Fruit fly (Drosophila melanogaster): ENCODE results near the gene CG7271.

CG7271 gene

dm6 chr3L:18626451-18627079, 38.0 kb downstream of the CG7271 start (continued):
- TF ChIP-seq CG3919 (GFP tag; optimal IDR thresholded peaks at IDR 0.05): peak; percentile 23
- TF ChIP-seq CG1621 (tag; optimal IDR thresholded peaks at IDR 0.05): no peak
- no peak for TF ChIP-seq CG6854 (GFP tag; optimal IDR thresholded peaks at IDR 0.05)
- no peak for TF ChIP-seq vri (GFP tag; optimal IDR thresholded peaks at IDR 0.05)
- TF ChIP-seq CG10669 (GFP tag; optimal IDR thresholded peaks at IDR 0.05): no peak
- no peak for TF ChIP-seq CG31627 (GFP tag; optimal IDR thresholded peaks at IDR 0.05)
- TF ChIP-seq Sox14 (GFP tag; optimal IDR thresholded peaks at IDR 0.05): no peak
- TF ChIP-seq CG9139 (GFP tag; optimal IDR thresholded peaks at IDR 0.05): no peak
- TF ChIP-seq net (GFP tag; optimal IDR thresholded peaks at IDR 0.05): peak; percentile 22
- TF ChIP-seq CG11902 (GFP tag; optimal IDR thresholded peaks at IDR 0.05): no peak
- peak; percentile 71 for TF ChIP-seq eg (GFP tag; IDR thresholded peaks at IDR 0.05)
- 0 out of 2 replicates have a peak, but pooled peaks have one; percentile 19 for TF ChIP-seq CG11294 (GFP tag; IDR thresholded peaks at IDR 0.05)
- peak; percentile 14 for TF ChIP-seq pdm3 (GFP tag; optimal IDR thresholded peaks at IDR 0.05)
- TF ChIP-seq CG6276 (GFP tag; optimal IDR thresholded peaks at IDR 0.05): peak; percentile 60
- TF ChIP-seq fkh (GFP tag; optimal IDR thresholded peaks at IDR 0.05): no peak
- peak; percentile 59 for TF ChIP-seq svp (GFP tag)
- no peak for TF ChIP-seq CG8319 (GFP tag; optimal IDR thresholded peaks at IDR 0.05)
- no peak for TF ChIP-seq esn (GFP tag; optimal IDR thresholded peaks at IDR 0.05)
- TF ChIP-seq fd59A (GFP tag; optimal IDR thresholded peaks at IDR 0.05): no peak
- TF ChIP-seq CG3032 (tag; optimal IDR thresholded peaks at IDR 0.05): no peak
- peak; percentile 27 for TF ChIP-seq Smox (GFP tag; optimal IDR thresholded peaks at IDR 0.05)
- peak; percentile 20 for TF ChIP-seq CG10631 (GFP tag; optimal IDR thresholded peaks at IDR 0.05)
- no peak for TF ChIP-seq CG8632 (GFP tag; optimal IDR thresholded peaks at IDR 0.05)

- TF ChIP-seq CG3032 (tag; optimal IDR thresholded peaks at IDR 0.05) (no peak), net (GFP tag; optimal IDR thresholded peaks at IDR 0.05) (no peak), Ets96B (tag; optimal IDR thresholded peaks at IDR 0.05) (no peak), OdsH (GFP tag; optimal IDR thresholded peaks at IDR 0.05) (no peak), svp (GFP tag) (peak; percentile 30), dac (GFP tag; optimal IDR thresholded peaks at IDR 0.05) (peak; percentile 26), fd59A (GFP tag; optimal IDR thresholded peaks at IDR 0.05) (no peak), Hr4 (GFP tag; optimal IDR thresholded peaks at IDR 0.05) (peak; percentile 51), Lpt (GFP tag; optimal IDR thresholded peaks at IDR 0.05) (no peak), Ets21C (GFP tag; optimal IDR thresholded peaks at IDR 0.05) (no peak), dsx (GFP tag; optimal IDR thresholded peaks at IDR 0.05; ENCODE audit: poor library complexity, severe bottlenecking) (peak; percentile 36), salr (GFP tag; optimal IDR thresholded peaks at IDR 0.05) (peak in 1 of 2 experiments; percentile 68), topi (GFP tag; optimal IDR thresholded peaks at IDR 0.05) (no peak), Eip75B (GFP tag; optimal IDR thresholded peaks at IDR 0.05) (no peak), cyc (GFP tag; optimal IDR thresholded peaks at IDR 0.05) (no peak), CG34406 (GFP tag; optimal IDR thresholded peaks at IDR 0.05) (no peak), ss (GFP tag; optimal IDR thresholded peaks at IDR 0.05) (peak; percentile 58 to 69), fkh (GFP tag; optimal IDR thresholded peaks at IDR 0.05) (no peak), spab (GFP tag; optimal IDR thresholded peaks at IDR 0.05) (no peak), CG4318 (GFP tag; optimal IDR thresholded peaks at IDR 0.05) (peak; percentile 51), CG1621 (tag; optimal IDR thresholded peaks at IDR 0.05) (peak; percentile 1), Sox15 (GFP tag; optimal IDR thresholded peaks at IDR 0.05) (no peak), CG15336 (GFP tag; IDR thresholded peaks at IDR 0.05) (peak; percentile 26; the same call in 1 of the 2 replicates), CG8632 (GFP tag; optimal IDR thresholded peaks at IDR 0.05) (no peak), CG6163 (GFP tag; IDR thresholded peaks at IDR 0.05) (0 out of 3 replicates have a peak, but pooled peaks have one; percentile 16), fd85E (GFP tag; optimal IDR thresholded peaks at IDR 0.05) (no peak), pdm3 (GFP tag; optimal IDR thresholded peaks at IDR 0.05) (no peak), CG3919 (GFP tag; optimal IDR thresholded peaks at IDR 0.05) (no peak), CG31627 (GFP tag; optimal IDR thresholded peaks at IDR 0.05) (no peak), Smox (GFP tag; optimal IDR thresholded peaks at IDR 0.05) (no peak), CG9139 (GFP tag; optimal IDR thresholded peaks at IDR 0.05) (no peak), CG6276 (GFP tag; optimal IDR thresholded peaks at IDR 0.05) (peak; percentile 74), Hr38 (GFP tag; optimal IDR thresholded peaks at IDR 0.05) (no peak), CG32006 (GFP tag; optimal IDR thresholded peaks at IDR 0.05) (peak; percentile 82), Sox102F (GFP tag; optimal IDR thresholded peaks at IDR 0.05) (no peak), Met (GFP tag; optimal IDR thresholded peaks at IDR 0.05) (no peak)
Observed at dm6 chr3L:18627657-18628455, 39.3 kb downstream of the CG7271 start.
